Worm (Caenorhabditis elegans) whole organism, L4/young adult: ENCODE measurements around the gene fbxa-13.

Experiments
- dao-5 ChIP-seq: sonication (generic microtip); optimal IDR thresholded peaks from 2 replicates; lab custom pipeline; 2016; ENCODE audit warnings: missing genotype, missing genetic modification characterization, moderate library complexity, missing compliant biosample characterization
- him-1 ChIP-seq: sonication (generic microtip); optimal IDR thresholded peaks from 2 replicates; lab custom pipeline; 2016; ENCODE audit warnings: missing genotype, missing genetic modification reagents, missing genetic modification characterization, missing compliant biosample characterization

DNA sequence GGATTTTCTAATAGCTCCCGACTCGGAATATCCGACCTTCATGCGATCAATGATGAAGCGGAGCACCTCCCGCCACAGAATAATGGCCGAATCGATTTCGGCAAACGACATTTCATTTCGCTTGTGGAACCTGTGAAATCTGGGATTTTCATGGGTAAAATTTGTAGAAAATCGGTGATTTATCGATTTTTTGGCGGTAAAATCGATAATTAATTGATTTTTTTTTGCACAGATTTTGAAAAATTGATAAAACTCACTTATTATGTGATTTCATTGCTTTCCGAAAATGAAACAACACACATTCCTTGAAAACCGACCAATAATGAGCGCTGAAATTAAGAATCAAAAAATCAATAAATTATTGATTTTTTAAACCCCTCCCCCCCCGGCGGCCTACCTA is 38.8 kb downstream of the fbxa-13 start:
- TF ChIP-seq dao-5 (tag; lab: Kevin White, UChicago) (no peak), him-1 (tag; lab: Kevin White, UChicago) (no peak)
